Fruit fly (Drosophila melanogaster) whole organism, prepupa: ENCODE results near the gene del.
A peak's percentile ranks its signal among the peaks of the same experiment; 100 is the strongest.

Experiments
- CG11902 ChIP-seq: fragments of 200-800 bp; sonication (Bioruptor generic); optimal IDR thresholded peaks from 3 replicates; lab custom pipeline; 2016; ENCODE audit warnings: missing biosample characterization, missing genetic modification characterization
- CG16779 ChIP-seq: fragments of 200-800 bp; sonication (Bioruptor generic); optimal IDR thresholded peaks from 3 replicates; lab custom pipeline; 2017; ENCODE audit warnings: missing biosample characterization, mild to moderate bottlenecking, missing genetic modification characterization
- CG31627 ChIP-seq: fragments of 200-800 bp; sonication (Bioruptor generic); optimal IDR thresholded peaks from 3 replicates; lab custom pipeline; 2016; ENCODE audit warnings: missing biosample characterization, missing genetic modification characterization
- CG32006 ChIP-seq: fragments of 200-800 bp; sonication (Bioruptor generic); optimal IDR thresholded peaks from 3 replicates; lab custom pipeline; 2017; ENCODE audit warnings: missing biosample characterization, mild to moderate bottlenecking, missing genetic modification characterization
- CG34406 ChIP-seq: fragments of 200-800 bp; sonication (Bioruptor generic); optimal IDR thresholded peaks from 3 replicates; lab custom pipeline; 2016; ENCODE audit warnings: missing biosample characterization, missing genetic modification characterization
- CG6276 ChIP-seq: fragments of 200-800 bp; sonication (Bioruptor generic); optimal IDR thresholded peaks from 2 replicates; lab custom pipeline; 2017; ENCODE audit warnings: missing biosample characterization, mild to moderate bottlenecking, missing genetic modification characterization
- CG6792 ChIP-seq: fragments of 200-800 bp; sonication (Bioruptor generic); optimal IDR thresholded peaks from 3 replicates; lab custom pipeline; 2016; ENCODE audit warnings: missing biosample characterization, missing genetic modification characterization
- CG6854 ChIP-seq: fragments of 200-800 bp; sonication (Bioruptor generic); optimal IDR thresholded peaks from 2 replicates; lab custom pipeline; 2017; ENCODE audit warnings: missing biosample characterization, mild to moderate bottlenecking, missing genetic modification characterization
- CG7368 ChIP-seq: fragments of 200-800 bp; sonication (Bioruptor generic); optimal IDR thresholded peaks from 3 replicates; lab custom pipeline; 2016; ENCODE audit warnings: missing biosample characterization, missing genetic modification characterization
- CG8119 ChIP-seq: fragments of 200-800 bp; sonication (Bioruptor generic); IDR thresholded peaks from 3 replicates; pipeline ENCODE4 v1.3.6; 2022; ENCODE audit warnings: missing biosample characterization, missing genetic modification characterization
- CG8319 ChIP-seq: fragments of 200-800 bp; sonication (Bioruptor generic); optimal IDR thresholded peaks from 3 replicates; lab custom pipeline; 2016; ENCODE audit warnings: missing biosample characterization, missing genetic modification characterization
- CG9139 ChIP-seq: fragments of 200-800 bp; sonication (Bioruptor generic); optimal IDR thresholded peaks from 3 replicates; lab custom pipeline; 2017; ENCODE audit warnings: missing biosample characterization, mild to moderate bottlenecking, missing genetic modification characterization
- Eip75B ChIP-seq: fragments of 200-800 bp; sonication (Bioruptor generic); optimal IDR thresholded peaks from 3 replicates; lab custom pipeline; 2016; ENCODE audit warnings: missing biosample characterization, missing genetic modification characterization
- Eip93F ChIP-seq: fragments of 200-800 bp; sonication (Bioruptor generic); optimal IDR thresholded peaks from 2 replicates; lab custom pipeline; 2016; ENCODE audit warnings: missing biosample characterization, mild to moderate bottlenecking, missing genetic modification characterization
- Ets96B ChIP-seq: fragments of 200-800 bp; optimal IDR thresholded peaks from 2 replicates; lab custom pipeline; 2019; ENCODE audit warnings: missing biosample characterization, mild to moderate bottlenecking, missing genetic modification characterization, moderate library complexity
- Gug ChIP-seq: fragments of 200-800 bp; sonication (Bioruptor generic); IDR thresholded peaks from 2 replicates; pipeline ENCODE4 v1.3.6; 2022; ENCODE audit warnings: missing biosample characterization, missing genetic modification characterization
- Hr39 ChIP-seq: fragments of 200-800 bp; sonication (Bioruptor generic); optimal IDR thresholded peaks from 2 replicates; lab custom pipeline; 2016; ENCODE audit warnings: missing biosample characterization, missing genetic modification characterization
- Hr4 ChIP-seq: fragments of 200-800 bp; sonication (Bioruptor generic); optimal IDR thresholded peaks from 3 replicates; lab custom pipeline; 2016; ENCODE audit warnings: missing biosample characterization, missing genetic modification characterization
- Lpt ChIP-seq: fragments of 200-800 bp; sonication (Bioruptor generic); optimal IDR thresholded peaks from 3 replicates; lab custom pipeline; 2016; ENCODE audit warnings: missing biosample characterization, missing genetic modification characterization
- Met ChIP-seq: fragments of 200-800 bp; sonication (Bioruptor generic); optimal IDR thresholded peaks from 3 replicates; lab custom pipeline; 2016; ENCODE audit warnings: missing biosample characterization, missing genetic modification characterization
- Smox ChIP-seq: fragments of 200-800 bp; sonication (Bioruptor generic); optimal IDR thresholded peaks from 3 replicates; lab custom pipeline; 2016; ENCODE audit warnings: missing biosample characterization, missing genetic modification characterization
- Sox102F ChIP-seq: fragments of 200-800 bp; sonication (Bioruptor generic); optimal IDR thresholded peaks from 2 replicates; lab custom pipeline; 2016; ENCODE audit warnings: missing biosample characterization, mild to moderate bottlenecking, missing genetic modification characterization
- Sox14 ChIP-seq: fragments of 200-800 bp; sonication (Bioruptor generic); optimal IDR thresholded peaks from 3 replicates; lab custom pipeline; 2016; ENCODE audit warnings: missing biosample characterization, missing genetic modification characterization
- Sox15 ChIP-seq: fragments of 200-800 bp; sonication (Bioruptor generic); optimal IDR thresholded peaks from 3 replicates; lab custom pipeline; 2016; ENCODE audit warnings: missing biosample characterization, missing genetic modification characterization
- acj6 ChIP-seq: fragments of 200-800 bp; sonication (Bioruptor generic); optimal IDR thresholded peaks from 3 replicates; lab custom pipeline; 2016; ENCODE audit warnings: missing biosample characterization, missing genetic modification characterization
- dac ChIP-seq: fragments of 200-800 bp; sonication (Bioruptor generic); optimal IDR thresholded peaks from 2 replicates; lab custom pipeline; 2017; ENCODE audit warnings: missing biosample characterization, mild to moderate bottlenecking, missing genetic modification characterization
- esn ChIP-seq: fragments of 200-800 bp; sonication (Bioruptor generic); optimal IDR thresholded peaks from 2 replicates; lab custom pipeline; 2016; ENCODE audit warnings: missing biosample characterization, mild to moderate bottlenecking, missing genetic modification characterization, moderate library complexity
- fd59A ChIP-seq: fragments of 200-800 bp; sonication (Bioruptor generic); optimal IDR thresholded peaks from 2 replicates; lab custom pipeline; 2017; ENCODE audit warnings: missing biosample characterization, mild to moderate bottlenecking, missing genetic modification characterization, missing genetic modification reagents
- fkh ChIP-seq: fragments of 200-800 bp; sonication (Bioruptor generic); optimal IDR thresholded peaks from 3 replicates; lab custom pipeline; 2017; ENCODE audit warnings: missing biosample characterization, mild to moderate bottlenecking, missing genetic modification characterization, moderate library complexity
- lz ChIP-seq: fragments of 200-800 bp; sonication (Bioruptor generic); optimal IDR thresholded peaks from 3 replicates; lab custom pipeline; 2016; ENCODE audit warnings: missing biosample characterization, missing genetic modification characterization
- net ChIP-seq: fragments of 200-800 bp; sonication (Bioruptor generic); optimal IDR thresholded peaks from 3 replicates; lab custom pipeline; 2016; ENCODE audit warnings: missing biosample characterization, missing genetic modification characterization
- salr ChIP-seq, 2 experiments: fragments of 200-800 bp; sonication (Bioruptor generic); optimal IDR thresholded peaks; 3 replicates each; lab custom pipeline; 2016 to 2018; ENCODE audit warnings: missing biosample characterization in 2 of 2, missing genetic modification characterization in 2 of 2, mild to moderate bottlenecking in 1 of 2
- ss ChIP-seq, 2 experiments: fragments of 200-800 bp; sonication (Bioruptor generic); optimal IDR thresholded peaks; 2 replicates in 1 of 2; 3 replicates in 1 of 2; lab custom pipeline; 2017 to 2018; ENCODE audit warnings: mild to moderate bottlenecking in 2 of 2, missing biosample characterization in 2 of 2, missing genetic modification characterization in 2 of 2, moderate library complexity in 1 of 2
- topi ChIP-seq: fragments of 200-800 bp; sonication (Bioruptor generic); optimal IDR thresholded peaks from 3 replicates; lab custom pipeline; 2016; ENCODE audit warnings: missing biosample characterization, missing genetic modification characterization
- vri ChIP-seq: fragments of 200-800 bp; sonication (Bioruptor generic); optimal IDR thresholded peaks from 3 replicates; lab custom pipeline; 2016; ENCODE audit warnings: missing biosample characterization, mild to moderate bottlenecking, missing genetic modification characterization

Gene del

dm6 chr2L:21195331-21195730, 47.0 kb upstream of the del start:
- TF ChIP-seq CG31627 (GFP tag; lab: Kevin White, UChicago) = no peak
- TF ChIP-seq CG32006 (GFP tag; lab: Kevin White, UChicago) = no peak
- no peak for TF ChIP-seq Sox102F (GFP tag; lab: Kevin White, UChicago)
- TF ChIP-seq salr (GFP tag; optimal IDR thresholded peaks at IDR 0.05; lab: Kevin White, UChicago) = no peak
- no peak for TF ChIP-seq CG7368
- no peak for TF ChIP-seq CG8319 (GFP tag; lab: Kevin White, UChicago)
- TF ChIP-seq Eip75B (GFP tag; lab: Kevin White, UChicago) = no peak
- TF ChIP-seq Hr39 = no peak
- no peak for TF ChIP-seq Sox15 (GFP tag; lab: Kevin White, UChicago)
- TF ChIP-seq lz (GFP tag; lab: Kevin White, UChicago) = no peak
- TF ChIP-seq net = no peak
- no peak for TF ChIP-seq CG16779 (tag; lab: Kevin White, UChicago)

dm6 chr2L:21189273-21189781, 41.0 kb upstream of the del start:
- TF ChIP-seq CG6792 (GFP tag; lab: Kevin White, UChicago) (no peak), fkh (GFP tag; lab: Kevin White, UChicago) (peak; percentile 50)

- TF ChIP-seq ss (GFP tag; optimal IDR thresholded peaks at IDR 0.05; lab: Kevin White, UChicago) (peak in 1 of 2 experiments; percentile 52), dac (no peak), esn (GFP tag; lab: Kevin White, UChicago) (no peak), CG6854 (GFP tag; lab: Kevin White, UChicago) (no peak), CG7368 (no peak)
Observed at dm6 chr2L:21187753-21188152, 39.4 kb upstream of the del start.

DNA sequence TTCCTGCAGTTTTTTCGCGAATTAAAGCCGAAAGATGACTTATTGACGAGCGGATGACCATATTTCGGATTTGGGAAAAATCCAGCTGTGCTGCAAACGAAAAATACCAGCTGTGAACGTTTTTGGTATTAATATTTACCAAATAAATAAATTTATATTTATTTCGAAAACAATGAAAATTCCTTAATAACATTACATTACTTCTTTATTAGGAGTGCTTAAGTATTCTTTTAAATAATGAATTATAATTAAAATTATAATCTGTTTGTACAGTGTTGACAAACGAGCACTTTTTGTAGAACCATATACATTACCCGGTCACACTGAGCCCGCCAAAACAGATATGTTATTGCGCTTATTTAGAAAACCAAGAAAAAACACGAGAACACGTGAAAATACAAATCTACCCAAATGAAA, 31.3 kb upstream of the del start, which contains the start of the genes bur and Mcm10:
Gene bur (minus strand): TSS at position 69 of the 417 bp plus-strand sequence.
Gene Mcm10 (plus strand): TSS at position 319 of the 417 bp plus-strand sequence.
- TF ChIP-seq Sox15 (GFP tag; lab: Kevin White, UChicago) (no peak), Eip93F (GFP tag; lab: Kevin White, UChicago) (peak; percentile 66)

dm6 chr2L:21179217-21179520, 30.8 kb upstream of the del start:
- TF ChIP-seq Ets96B (tag; lab: Kevin White, UChicago) (no peak), acj6 (no peak), Hr4 (GFP tag; lab: Kevin White, UChicago) (no peak), topi (GFP tag; lab: Kevin White, UChicago) (no peak), Sox15 (GFP tag; lab: Kevin White, UChicago) (no peak), Sox14 (no peak), CG16779 (tag; lab: Kevin White, UChicago) (no peak), Gug (GFP tag; lab: Robert Waterston, UW) (no peak), Sox102F (GFP tag; lab: Kevin White, UChicago) (no peak), Smox (GFP tag; lab: Kevin White, UChicago) (no peak), CG9139 (GFP tag; lab: Kevin White, UChicago) (no peak), CG6276 (GFP tag; lab: Kevin White, UChicago) (no peak), lz (GFP tag; lab: Kevin White, UChicago) (no peak), Met (GFP tag; lab: Kevin White, UChicago) (no peak), CG11902 (GFP tag; lab: Kevin White, UChicago) (no peak), Lpt (GFP tag; lab: Kevin White, UChicago) (no peak), fd59A (GFP tag; lab: Kevin White, UChicago) (no peak), CG8119 (GFP tag; lab: Robert Waterston, UW) (no peak), CG34406 (no peak), vri (GFP tag; lab: Kevin White, UChicago) (no peak)
